Worm (Caenorhabditis elegans) whole organism, late embryonic: Measurements from ENCODE around the gene F01E11.18.

ENCODE experiments used
- F13H6.1 ChIP-seq: sonication (generic microtip); optimal IDR thresholded peaks from 2 replicates; lab custom pipeline; 2016; ENCODE audit warnings: missing genetic modification characterization, missing compliant biosample characterization
- ama-1 ChIP-seq: fragments of 150-350 bp; optimal IDR thresholded peaks from 2 replicates; lab custom pipeline; 2014
- ceh-24 ChIP-seq: sonication (generic microtip); optimal IDR thresholded peaks from 2 replicates; lab custom pipeline; 2016; ENCODE audit warnings: mild to moderate bottlenecking, missing genetic modification characterization, missing compliant biosample characterization
- dmd-4 ChIP-seq: sonication (generic microtip); optimal IDR thresholded peaks from 2 replicates; lab custom pipeline; 2016; ENCODE audit warnings: borderline replicate concordance, missing genetic modification characterization, missing compliant biosample characterization
- dve-1 ChIP-seq: sonication (generic microtip); optimal IDR thresholded peaks from 2 replicates; lab custom pipeline; 2017; ENCODE audit warnings: antibody characterized with exemption, mild to moderate bottlenecking, missing genetic modification characterization, missing compliant biosample characterization
- mec-3 ChIP-seq: sonication (generic microtip); optimal IDR thresholded peaks from 2 replicates; lab custom pipeline; 2016; ENCODE audit warnings: borderline replicate concordance, missing genetic modification characterization, missing compliant biosample characterization
- nfya-1 ChIP-seq: sonication (generic microtip); optimal IDR thresholded peaks from 2 replicates; lab custom pipeline; 2017; ENCODE audit warnings: missing genetic modification characterization, mild to moderate bottlenecking, missing compliant biosample characterization, antibody characterized with exemption, moderate library complexity
- nhr-11 ChIP-seq: fragments of 150-350 bp; optimal IDR thresholded peaks from 2 replicates; lab custom pipeline; 2014; ENCODE audit warnings: missing biosample characterization, missing genetic modification characterization
- ttx-3 ChIP-seq: sonication (generic microtip); optimal IDR thresholded peaks from 2 replicates; lab custom pipeline; 2016; ENCODE audit warnings: missing genetic modification reagents, missing genetic modification characterization, missing compliant biosample characterization

DNA sequence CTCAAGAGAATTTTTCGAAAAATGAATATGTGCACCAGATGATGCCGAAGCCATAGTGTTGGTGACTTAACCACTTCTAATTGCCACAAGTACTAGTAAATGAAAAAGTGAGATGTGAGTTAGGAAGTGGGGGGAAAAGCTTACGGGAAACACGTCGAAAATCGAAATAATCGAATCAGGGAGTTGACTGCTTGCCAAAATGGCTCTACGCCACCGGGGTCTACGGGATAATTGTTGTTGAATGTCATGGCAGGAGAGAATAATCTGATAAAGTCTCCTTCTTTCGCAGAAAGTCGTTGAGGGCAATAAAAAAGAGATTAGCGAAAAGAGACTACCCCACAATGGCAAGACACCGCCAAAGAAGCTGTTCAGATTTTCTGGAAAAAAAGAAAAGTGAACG lies 25.6 kb upstream of the F01E11.18 start:
- no peak for TF ChIP-seq ceh-24
- TF ChIP-seq ama-1 = no peak
- no peak for TF ChIP-seq nhr-11
- no peak for TF ChIP-seq dve-1 (tag; lab: Kevin White, UChicago)
- TF ChIP-seq mec-3 (tag; lab: Kevin White, UChicago) = no peak
- no peak for TF ChIP-seq nfya-1 (tag; lab: Kevin White, UChicago)
- no peak for TF ChIP-seq F13H6.1 (tag; lab: Kevin White, UChicago)
- no peak for TF ChIP-seq dmd-4
- TF ChIP-seq ttx-3 (tag; lab: Kevin White, UChicago) = no peak
